Worm (Caenorhabditis elegans) whole organism, young adult: ENCODE data around the gene rpoa-1.

ENCODE experiments used
- T26A5.8 ChIP-seq: sonication (generic microtip); optimal IDR thresholded peaks from 2 replicates; lab custom pipeline; 2016; ENCODE audit warnings: missing genetic modification characterization, missing compliant biosample characterization
- athp-1 ChIP-seq: sonication (generic microtip); optimal IDR thresholded peaks from 2 replicates; lab custom pipeline; 2017; ENCODE audit warnings: mild to moderate bottlenecking, missing genetic modification characterization, missing compliant biosample characterization
- unc-62 ChIP-seq: fragments of 150-350 bp; optimal IDR thresholded peaks from 2 replicates; lab custom pipeline; 2014; ENCODE audit warnings: missing biosample characterization, missing genetic modification reagents, missing genetic modification characterization

DNA sequence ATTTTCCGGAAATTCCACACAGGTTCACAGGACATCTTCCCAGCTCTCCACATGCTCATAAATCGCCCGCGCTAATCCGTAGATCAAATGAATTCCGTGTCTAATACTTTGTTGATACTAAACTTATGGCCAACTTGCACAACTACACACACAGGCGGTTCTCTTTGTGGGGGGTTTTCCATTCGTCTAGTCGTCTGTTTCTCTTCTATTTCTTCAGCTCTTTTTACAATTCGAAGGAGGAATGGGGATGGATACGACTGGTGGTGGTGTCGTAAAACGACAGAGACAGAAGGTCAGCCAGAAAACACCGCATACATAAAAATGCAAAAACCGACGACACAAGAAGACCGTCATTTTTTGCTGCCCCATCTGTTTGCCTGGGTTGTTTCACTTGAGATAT lies 44.8 kb upstream of the rpoa-1 start:
- TF ChIP-seq T26A5.8 (tag; lab: Kevin White, UChicago) (no peak), unc-62 (GFP tag; lab: Kevin White, UChicago) (no peak), athp-1 (no peak)
